Fruit fly (Drosophila melanogaster): ENCODE results near the gene CG31626.

CG31626 gene

DNA sequence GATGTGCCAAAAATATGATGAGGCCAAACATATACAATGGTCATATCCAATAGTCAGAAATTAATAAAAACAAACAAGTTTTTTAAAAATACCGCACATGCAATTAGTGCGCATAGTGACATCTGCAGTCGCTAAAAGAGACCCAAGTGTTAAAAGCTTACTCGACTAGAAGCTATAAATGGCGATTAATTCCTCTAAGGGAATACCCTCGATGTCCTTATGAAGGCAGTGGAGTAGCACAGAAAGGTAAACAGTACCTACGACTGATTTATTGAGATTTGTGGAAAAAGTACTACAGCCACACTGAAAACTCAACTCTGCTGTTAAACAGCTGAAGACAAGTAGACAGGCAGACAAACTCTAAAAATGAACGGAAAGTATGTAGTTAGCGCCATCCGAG lies 24.3 kb upstream of the CG31626 start (continued):
- TF ChIP-seq sens-2 (GFP tag; IDR thresholded peaks at IDR 0.05) (no peak), en (GFP tag; optimal IDR thresholded peaks at IDR 0.05) (no peak), Xbp1 (GFP tag; optimal IDR thresholded peaks at IDR 0.05) (peak; percentile 25), CG11695 (GFP tag; IDR thresholded peaks at IDR 0.05) (no peak), NC2α (GFP tag; optimal IDR thresholded peaks at IDR 0.05) (no peak), grau (tag; optimal IDR thresholded peaks at IDR 0.05) (peak; percentile 33), Usf (GFP tag; optimal IDR thresholded peaks at IDR 0.05) (no peak), CG4617 (GFP tag; optimal IDR thresholded peaks at IDR 0.05; ENCODE audit: borderline replicate concordance) (peak; percentile 43), slou (GFP tag; optimal IDR thresholded peaks at IDR 0.05) (no peak), CG3281 (GFP tag; optimal IDR thresholded peaks at IDR 0.05) (peak; percentile 36), Ptx1 (GFP tag; IDR thresholded peaks at IDR 0.05) (no peak), CG30020 (tag; optimal IDR thresholded peaks at IDR 0.05) (peak; percentile 75), CG15269 (tag; optimal IDR thresholded peaks at IDR 0.05) (no peak), Gug (GFP tag; IDR thresholded peaks at IDR 0.05) (no peak), Asciz (GFP tag; optimal IDR thresholded peaks at IDR 0.05) (no peak), tup (GFP tag; optimal IDR thresholded peaks at IDR 0.05) (no peak), rib (GFP tag; IDR thresholded peaks at IDR 0.05) (no peak), bowl (GFP tag; IDR thresholded peaks at IDR 0.05) (no peak), kay (GFP tag; optimal IDR thresholded peaks at IDR 0.05) (no peak), gem (tag; optimal IDR thresholded peaks at IDR 0.05) (peak; percentile 35), CG13287 (GFP tag; IDR thresholded peaks at IDR 0.05; ENCODE audit: partially characterized antibody) (peak; percentile 51; the same call in 1 of the 2 replicates), sna (GFP tag; IDR thresholded peaks at IDR 0.05; ENCODE audit: partially characterized antibody) (no peak), CG12219 (GFP tag; optimal IDR thresholded peaks at IDR 0.05) (no peak), CG14667 (GFP tag; IDR thresholded peaks at IDR 0.05) (no peak), hbn (GFP tag; IDR thresholded peaks at IDR 0.05; ENCODE audit: partially characterized antibody) (no peak), ab (GFP tag; optimal IDR thresholded peaks at IDR 0.05) (no peak), CG4282 (GFP tag; optimal IDR thresholded peaks at IDR 0.05) (no peak), cato (GFP tag; optimal IDR thresholded peaks at IDR 0.05; ENCODE audit: borderline replicate concordance) (no peak), ken (GFP tag; IDR thresholded peaks at IDR 0.05) (no peak), CHES-1-like (GFP tag; optimal IDR thresholded peaks at IDR 0.05) (peak; percentile 16), CG11398 (GFP tag; optimal IDR thresholded peaks at IDR 0.05) (no peak), nerfin-1 (tag; optimal IDR thresholded peaks at IDR 0.05) (no peak), insv (GFP tag; optimal IDR thresholded peaks at IDR 0.05) (no peak), CG12744 (GFP tag; optimal IDR thresholded peaks at IDR 0.05) (no peak), gsb (GFP tag; IDR thresholded peaks at IDR 0.05) (no peak), Atf6 (GFP tag; IDR thresholded peaks at IDR 0.05) (no peak), CG7839 (tag; optimal IDR thresholded peaks at IDR 0.05) (no peak), Max (GFP tag; optimal IDR thresholded peaks at IDR 0.05) (no peak), CG5245 (GFP tag; optimal IDR thresholded peaks at IDR 0.05) (no peak), Abd-B (GFP tag; optimal IDR thresholded peaks at IDR 0.05) (no peak), CG17385 (GFP tag; optimal IDR thresholded peaks at IDR 0.05) (no peak), CG2712 (tag; optimal IDR thresholded peaks at IDR 0.05) (peak; percentile 41), CG10267 (tag; optimal IDR thresholded peaks at IDR 0.05) (peak; percentile 52), Hsf (GFP tag; optimal IDR thresholded peaks at IDR 0.05) (peak; percentile 13), lab (GFP tag; optimal IDR thresholded peaks at IDR 0.05) (no peak), CG15073 (GFP tag; optimal IDR thresholded peaks at IDR 0.05) (no peak), CG6254 (GFP tag; optimal IDR thresholded peaks at IDR 0.05) (no peak), CG14441 (GFP tag; IDR thresholded peaks at IDR 0.05) (no peak), dmrt99B (tag; optimal IDR thresholded peaks at IDR 0.05) (no peak), CG1603 (tag; optimal IDR thresholded peaks at IDR 0.05) (peak; percentile 56), br (optimal IDR thresholded peaks at IDR 0.05) (no peak), unpg (GFP tag; optimal IDR thresholded peaks at IDR 0.05) (no peak)

Data from whole organism, embryonic.